Fruit fly (Drosophila melanogaster): ENCODE results near the gene indra.

indra gene

dm6 chr3L:1300076-1300635 is 42.0 kb downstream of the indra start (continued):
- TF ChIP-seq CG16863 (GFP tag; optimal IDR thresholded peaks at IDR 0.05) (peak; percentile 38), abd-A (tag; optimal IDR thresholded peaks at IDR 0.05) (no peak), CG13424 (tag; optimal IDR thresholded peaks at IDR 0.05) (peak; percentile 82), tap (tag; optimal IDR thresholded peaks at IDR 0.05) (peak; percentile 86), CG10209 (GFP tag; optimal IDR thresholded peaks at IDR 0.05) (peak; percentile 79), sd (tag; optimal IDR thresholded peaks at IDR 0.05) (peak; percentile 93), hth (optimal IDR thresholded peaks at IDR 0.05) (no peak), bigmax (GFP tag; optimal IDR thresholded peaks at IDR 0.05) (no peak), CG4617 (GFP tag; optimal IDR thresholded peaks at IDR 0.05; ENCODE audit: borderline replicate concordance) (peak; percentile 61), HLH54F (GFP tag; optimal IDR thresholded peaks at IDR 0.05) (no peak), so (GFP tag; IDR thresholded peaks at IDR 0.05) (no peak; the same call in none of the 3 replicates), nom (GFP tag; optimal IDR thresholded peaks at IDR 0.05) (peak; percentile 39), CG32532 (GFP tag; IDR thresholded peaks at IDR 0.05) (peak; percentile 79), Nf-YC (tag; optimal IDR thresholded peaks at IDR 0.05) (peak; percentile 70), CG6765 (GFP tag; optimal IDR thresholded peaks at IDR 0.05) (peak; percentile 20), bsh (GFP tag; optimal IDR thresholded peaks at IDR 0.05) (peak in 1 of 2 experiments; percentile 91), CG10274 (GFP tag; optimal IDR thresholded peaks at IDR 0.05) (peak; percentile 37), CG7556 (GFP tag; optimal IDR thresholded peaks at IDR 0.05) (peak; percentile 89), CG8388 (GFP tag; optimal IDR thresholded peaks at IDR 0.05) (peak; percentile 88), sqz (GFP tag; optimal IDR thresholded peaks at IDR 0.05) (no peak), unpg (GFP tag; optimal IDR thresholded peaks at IDR 0.05) (peak; percentile 88), CG7372 (GFP tag; IDR thresholded peaks at IDR 0.05) (peak; percentile 33; the same call in 1 of the 2 replicates), emc (GFP tag; optimal IDR thresholded peaks at IDR 0.05) (no peak), CG13894 (tag; optimal IDR thresholded peaks at IDR 0.05) (peak; percentile 23), CG2202 (tag; optimal IDR thresholded peaks at IDR 0.05) (peak; percentile 71), CG4360 (GFP tag; IDR thresholded peaks at IDR 0.05) (peak; percentile 69), br (optimal IDR thresholded peaks at IDR 0.05) (no peak), CG33557 (GFP tag; optimal IDR thresholded peaks at IDR 0.05) (peak; percentile 81), CG9817 (tag; optimal IDR thresholded peaks at IDR 0.05) (peak; percentile 51), CG2120 (GFP tag; optimal IDR thresholded peaks at IDR 0.05) (peak; percentile 75), Dbx (GFP tag; IDR thresholded peaks at IDR 0.05) (peak; percentile 69; the same call in 2 of the 3 replicates), CG34376 (GFP tag; optimal IDR thresholded peaks at IDR 0.05) (peak; percentile 81), MESR4 (GFP tag; optimal IDR thresholded peaks at IDR 0.05) (no peak), H15 (GFP tag; IDR thresholded peaks at IDR 0.05) (peak; percentile 67; the same call in 2 of the 3 replicates), Mrtf (GFP tag; IDR thresholded peaks at IDR 0.05) (peak; percentile 70; the same call in 1 of the 3 replicates), B-H2 (GFP tag; optimal IDR thresholded peaks at IDR 0.05) (no peak), sna (GFP tag; IDR thresholded peaks at IDR 0.05; ENCODE audit: partially characterized antibody) (no peak), pfk (GFP tag; optimal IDR thresholded peaks at IDR 0.05) (peak; percentile 1), CG17361 (GFP tag; IDR thresholded peaks at IDR 0.05) (peak; percentile 94), CG11723 (GFP tag; optimal IDR thresholded peaks at IDR 0.05) (peak; percentile 65), schlank (tag; optimal IDR thresholded peaks at IDR 0.05) (no peak), CG9609 (GFP tag; optimal IDR thresholded peaks at IDR 0.05) (peak; percentile 8), pnt (GFP tag; optimal IDR thresholded peaks at IDR 0.05) (peak; percentile 2), gcm2 (GFP tag; optimal IDR thresholded peaks at IDR 0.05) (peak; percentile 7), zen (tag; optimal IDR thresholded peaks at IDR 0.05) (peak; percentile 84), bcd (GFP tag; optimal IDR thresholded peaks at IDR 0.05) (peak; percentile 79), CG12155 (GFP tag; optimal IDR thresholded peaks at IDR 0.05) (peak; percentile 76), Nf-YA (GFP tag; IDR thresholded peaks at IDR 0.05) (no peak), CG9437 (GFP tag; optimal IDR thresholded peaks at IDR 0.05) (peak; percentile 68), insv (GFP tag; optimal IDR thresholded peaks at IDR 0.05) (peak in 1 of 2 experiments; percentile 30)

All from whole organism, embryonic.